Worm (Caenorhabditis elegans) whole organism, early embryonic: ENCODE data around the gene nhr-227.

Experiments used
- B0310.2 ChIP-seq: sonication (generic microtip); optimal IDR thresholded peaks from 2 replicates; lab custom pipeline; 2016; ENCODE audit warnings: mild to moderate bottlenecking, missing genetic modification characterization, missing compliant biosample characterization
- F13C5.2 ChIP-seq: sonication (generic microtip); optimal IDR thresholded peaks from 2 replicates; lab custom pipeline; 2017; ENCODE audit warnings: mild to moderate bottlenecking, missing genetic modification characterization, inconsistent platforms, missing compliant biosample characterization
- aly-1 ChIP-seq: sonication (generic microtip); optimal IDR thresholded peaks from 2 replicates; lab custom pipeline; 2016; ENCODE audit warnings: missing genetic modification characterization, missing compliant biosample characterization
- ama-1 ChIP-seq: fragments of 150-350 bp; optimal IDR thresholded peaks from 2 replicates; lab custom pipeline; 2014
- ceh-13 ChIP-seq: fragments of 200-800 bp; sonication (Bioruptor generic); optimal IDR thresholded peaks from 2 replicates; lab custom pipeline; 2018; ENCODE audit warnings: mild to moderate bottlenecking, missing genetic modification characterization, missing compliant biosample characterization
- ceh-36 ChIP-seq: sonication (generic microtip); optimal IDR thresholded peaks from 2 replicates; lab custom pipeline; 2016; ENCODE audit warnings: missing genetic modification characterization, inconsistent platforms, missing compliant biosample characterization
- ets-7 ChIP-seq: sonication (generic microtip); optimal IDR thresholded peaks from 2 replicates; lab custom pipeline; 2016; ENCODE audit warnings: missing genotype, missing genetic modification characterization, missing compliant biosample characterization
- flt-1 ChIP-seq: fragments of 200-800 bp; sonication (Bioruptor generic); IDR thresholded peaks from 2 replicates; pipeline ENCODE4 v1.3.6; 2022; ENCODE audit warnings: missing genetic modification characterization, missing compliant biosample characterization
- hmbx-1 ChIP-seq: sonication (generic microtip); optimal IDR thresholded peaks from 2 replicates; lab custom pipeline; 2016; ENCODE audit warnings: mild to moderate bottlenecking, missing genetic modification characterization, missing compliant biosample characterization
- hmg-4 ChIP-seq: fragments of 200-800 bp; sonication (Bioruptor generic); optimal IDR thresholded peaks from 2 replicates; lab custom pipeline; 2018; ENCODE audit warnings: mild to moderate bottlenecking, missing genetic modification characterization, missing compliant biosample characterization
- hnd-1 ChIP-seq: sonication (generic microtip); optimal IDR thresholded peaks from 2 replicates; lab custom pipeline; 2016; ENCODE audit warnings: missing genetic modification characterization, missing compliant biosample characterization
- pes-1 ChIP-seq: fragments of 200-800 bp; sonication (Bioruptor generic); IDR thresholded peaks from 2 replicates; pipeline ENCODE4 v1.3.6; 2022; ENCODE audit warnings: missing genetic modification reagents, missing genetic modification characterization, missing compliant biosample characterization
- scrt-1 ChIP-seq: fragments of 200-800 bp; sonication (Bioruptor generic); IDR thresholded peaks from 2 replicates; pipeline ENCODE4 v1.3.6; 2022; ENCODE audit warnings: missing genetic modification characterization, missing compliant biosample characterization
- sea-1 ChIP-seq: fragments of 200-800 bp; sonication (Bioruptor generic); conservative IDR thresholded peaks from 2 replicates; pipeline ENCODE4 v1.3.6; 2022; ENCODE audit warnings: missing genetic modification characterization, missing compliant biosample characterization
- tbx-11 ChIP-seq: fragments of 200-800 bp; sonication (Bioruptor generic); IDR thresholded peaks from 2 replicates; pipeline ENCODE4 v1.3.6; 2022; ENCODE audit warnings: missing genetic modification characterization, missing compliant biosample characterization
- tbx-37 ChIP-seq: fragments of 200-800 bp; sonication (Bioruptor generic); conservative IDR thresholded peaks from 2 replicates; pipeline ENCODE4 v1.3.6; 2022; ENCODE audit warnings: missing genetic modification reagents, missing genetic modification characterization, missing compliant biosample characterization
- tra-4 ChIP-seq: sonication (generic microtip); optimal IDR thresholded peaks from 2 replicates; lab custom pipeline; 2017; ENCODE audit warnings: missing genetic modification characterization, missing compliant biosample characterization

The nhr-227 gene

ce11 chrV:2285107-2285506 is at the start of gene nhr-227:
TSS of gene nhr-227 (plus strand) at chrV:2285432.
- TF ChIP-seq ceh-36 (tag; lab: Kevin White, UChicago), result no peak
- no peak for TF ChIP-seq tbx-11
- no peak for TF ChIP-seq flt-1 (GFP tag; lab: Robert Waterston, UW)
- no peak for TF ChIP-seq hnd-1 (tag; lab: Kevin White, UChicago)
- TF ChIP-seq ceh-13, result no peak
- no peak for TF ChIP-seq tra-4 (tag; lab: Kevin White, UChicago)
- no peak for TF ChIP-seq ama-1 (lab: Kevin White, UChicago)
- TF ChIP-seq aly-1 (tag; lab: Kevin White, UChicago), result no peak
- TF ChIP-seq ets-7 (tag; lab: Kevin White, UChicago), result no peak
- no peak for TF ChIP-seq tbx-37
- no peak for TF ChIP-seq scrt-1
- no peak for TF ChIP-seq B0310.2 (tag; lab: Kevin White, UChicago)
- TF ChIP-seq hmbx-1 (tag; lab: Kevin White, UChicago), result no peak
- no peak for TF ChIP-seq F13C5.2 (tag; lab: Kevin White, UChicago)

ce11 chrV:2235848-2236247 is 49.4 kb upstream of the nhr-227 start, which contains the start of gene cyp-33C4:
TSS of gene cyp-33C4 (plus strand) at chrV:2236140.
- TF ChIP-seq ceh-36 (tag; lab: Kevin White, UChicago) (no peak), ceh-13 (no peak), tbx-11 (no peak), pes-1 (GFP tag; lab: Robert Waterston, UW) (no peak), scrt-1 (no peak), hmg-4 (GFP tag; lab: Kevin White, UChicago) (no peak), flt-1 (GFP tag; lab: Robert Waterston, UW) (no peak)

ce11 chrV:2238012-2238411 is 47.2 kb upstream of the nhr-227 start:
- no peak for TF ChIP-seq scrt-1
- TF ChIP-seq F13C5.2 (tag; lab: Kevin White, UChicago), result no peak
- no peak for TF ChIP-seq hmbx-1 (tag; lab: Kevin White, UChicago)

- TF ChIP-seq tbx-11, result no peak
- TF ChIP-seq ceh-13, result no peak
- no peak for TF ChIP-seq ets-7 (tag; lab: Kevin White, UChicago)
- TF ChIP-seq scrt-1, result no peak
- no peak for TF ChIP-seq aly-1 (tag; lab: Kevin White, UChicago)
- no peak for TF ChIP-seq pes-1 (GFP tag; lab: Robert Waterston, UW)
- TF ChIP-seq tra-4 (tag; lab: Kevin White, UChicago), result no peak
- TF ChIP-seq ama-1 (lab: Kevin White, UChicago), result no peak
- TF ChIP-seq hmbx-1 (tag; lab: Kevin White, UChicago), result no peak
- TF ChIP-seq tbx-37, result no peak
- TF ChIP-seq hnd-1 (tag; lab: Kevin White, UChicago), result no peak
- no peak for TF ChIP-seq F13C5.2 (tag; lab: Kevin White, UChicago)
- TF ChIP-seq flt-1 (GFP tag; lab: Robert Waterston, UW), result no peak
Measured at ce11 chrV:2242630-2243029, 42.6 kb upstream of the nhr-227 start, which contains the start of gene cyp-33C3. TSS of gene cyp-33C3 (plus strand) at chrV:2242778.

- TF ChIP-seq F13C5.2 (tag; lab: Kevin White, UChicago) (no peak), tbx-37 (no peak), hmg-4 (GFP tag; lab: Kevin White, UChicago) (no peak), hmbx-1 (tag; lab: Kevin White, UChicago) (no peak), B0310.2 (tag; lab: Kevin White, UChicago) (no peak), scrt-1 (no peak), tbx-11 (no peak), pes-1 (GFP tag; lab: Robert Waterston, UW) (no peak), ama-1 (lab: Kevin White, UChicago) (no peak), aly-1 (tag; lab: Kevin White, UChicago) (no peak), sea-1 (GFP tag; lab: Robert Waterston, UW) (no peak), tra-4 (tag; lab: Kevin White, UChicago) (no peak), ceh-36 (tag; lab: Kevin White, UChicago) (no peak)
Measured at ce11 chrV:2244751-2245150, 40.5 kb upstream of the nhr-227 start, which contains the start of gene cyp-33C5. TSS of gene cyp-33C5 (plus strand) at chrV:2245004.

- TF ChIP-seq aly-1 (tag; lab: Kevin White, UChicago) (no peak), ets-7 (tag; lab: Kevin White, UChicago) (no peak), tbx-37 (no peak), B0310.2 (tag; lab: Kevin White, UChicago) (no peak), flt-1 (GFP tag; lab: Robert Waterston, UW) (no peak), ceh-36 (tag; lab: Kevin White, UChicago) (no peak), scrt-1 (no peak), hmg-4 (GFP tag; lab: Kevin White, UChicago) (no peak), pes-1 (GFP tag; lab: Robert Waterston, UW) (no peak), tra-4 (tag; lab: Kevin White, UChicago) (no peak), hnd-1 (tag; lab: Kevin White, UChicago) (no peak), ama-1 (lab: Kevin White, UChicago) (no peak), sea-1 (GFP tag; lab: Robert Waterston, UW) (no peak), tbx-11 (no peak), ceh-13 (no peak), F13C5.2 (tag; lab: Kevin White, UChicago) (no peak), hmbx-1 (tag; lab: Kevin White, UChicago) (no peak)
Measured at ce11 chrV:2249310-2249709, 35.9 kb upstream of the nhr-227 start, which contains the start of gene cyp-33C6. TSS of gene cyp-33C6 (minus strand) at chrV:2249410.

DNA sequence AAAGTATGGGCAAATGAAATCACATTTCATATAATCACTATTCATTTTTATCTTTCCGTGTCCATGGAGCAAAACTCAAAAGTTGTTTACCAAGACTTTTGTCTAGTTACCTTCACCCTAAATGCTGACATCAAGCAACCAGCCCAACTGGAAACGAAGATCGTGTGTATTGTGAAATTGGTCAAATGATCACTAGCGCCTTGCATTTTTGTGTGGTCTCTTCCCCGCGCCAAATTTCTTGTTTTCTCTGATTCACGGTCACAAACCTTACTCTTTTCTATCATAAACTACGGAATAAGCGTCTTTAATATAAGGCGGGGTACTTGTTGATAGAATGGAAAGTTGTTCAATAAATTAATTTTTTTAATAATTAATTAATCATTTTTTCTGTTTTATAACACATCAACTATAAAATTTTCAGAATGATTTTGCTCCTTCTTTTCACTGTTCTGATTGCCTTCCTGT is 35.1 kb upstream of the nhr-227 start, which contains the start of gene cyp-33C7:
TSS of gene cyp-33C7 (plus strand) at position 415 of the 465 bp plus-strand sequence.
- TF ChIP-seq ama-1 (lab: Kevin White, UChicago) (no peak), tbx-37 (no peak), hnd-1 (tag; lab: Kevin White, UChicago) (no peak), ceh-36 (tag; lab: Kevin White, UChicago) (no peak), B0310.2 (tag; lab: Kevin White, UChicago) (no peak), hmbx-1 (tag; lab: Kevin White, UChicago) (no peak), tbx-11 (no peak), flt-1 (GFP tag; lab: Robert Waterston, UW) (no peak), tra-4 (tag; lab: Kevin White, UChicago) (no peak), sea-1 (GFP tag; lab: Robert Waterston, UW) (no peak), ceh-13 (no peak), pes-1 (GFP tag; lab: Robert Waterston, UW) (no peak), ets-7 (tag; lab: Kevin White, UChicago) (no peak)
